Fruit fly (Drosophila melanogaster) whole organism, embryonic: ENCODE results near the gene hry.
A peak's percentile ranks its signal among the peaks of the same experiment; 100 is the strongest.

Source experiments
- Bdp1 ChIP-seq: fragments of 200-800 bp; sonication (Bioruptor generic); optimal IDR thresholded peaks from 3 replicates; lab custom pipeline; 2016; ENCODE audit warnings: missing biosample characterization, missing genetic modification characterization
- C15 ChIP-seq: fragments of 200-800 bp; sonication (Bioruptor generic); IDR thresholded peaks from 3 replicates; pipeline ENCODE4 v1.3.6; 2022; ENCODE audit warnings: missing biosample characterization, missing genetic modification characterization
- CG13894 ChIP-seq: fragments of 200-800 bp; sonication (Bioruptor generic); optimal IDR thresholded peaks from 3 replicates; lab custom pipeline; 2018; ENCODE audit warnings: missing biosample characterization, mild to moderate bottlenecking, missing genetic modification characterization, moderate library complexity
- CG15479 ChIP-seq: fragments of 200-800 bp; sonication (Bioruptor generic); optimal IDR thresholded peaks from 3 replicates; lab custom pipeline; 2019; ENCODE audit warnings: missing biosample characterization, mild to moderate bottlenecking, missing genetic modification characterization, moderate library complexity
- CG17186 ChIP-seq: fragments of 200-800 bp; sonication (Bioruptor generic); optimal IDR thresholded peaks from 3 replicates; lab custom pipeline; 2017; ENCODE audit warnings: missing biosample characterization, missing genetic modification reagents, missing genetic modification characterization
- CG18599 ChIP-seq: fragments of 200-800 bp; sonication (Bioruptor generic); optimal IDR thresholded peaks from 3 replicates; lab custom pipeline; 2017; ENCODE audit warnings: missing biosample characterization, missing genetic modification characterization, mild to moderate bottlenecking, moderate library complexity, missing genetic modification reagents
- CG31224 ChIP-seq: fragments of 200-800 bp; sonication (Bioruptor generic); IDR thresholded peaks from 2 replicates; pipeline ENCODE4 v1.3.6; 2022; ENCODE audit warnings: missing biosample characterization, missing genetic modification characterization
- CG31365 ChIP-seq: fragments of 200-800 bp; sonication (Bioruptor generic); optimal IDR thresholded peaks from 2 replicates; lab custom pipeline; 2018; ENCODE audit warnings: missing biosample characterization, mild to moderate bottlenecking, missing genetic modification characterization
- CG34422 ChIP-seq: fragments of 200-800 bp; sonication (Bioruptor generic); IDR thresholded peaks from 3 replicates; pipeline ENCODE4 v1.3.6; 2022; ENCODE audit warnings: missing biosample characterization, missing genetic modification characterization
- CG6689 ChIP-seq: fragments of 200-800 bp; sonication (Bioruptor generic); IDR thresholded peaks from 2 replicates; pipeline ENCODE4 v1.3.6; 2022; ENCODE audit warnings: missing biosample characterization, missing genetic modification characterization
- CG7271 ChIP-seq: fragments of 200-800 bp; sonication (Bioruptor generic); optimal IDR thresholded peaks from 2 replicates; lab custom pipeline; 2018; ENCODE audit warnings: missing biosample characterization, mild to moderate bottlenecking, missing genetic modification characterization, moderate library complexity
- CG7357 ChIP-seq: fragments of 200-800 bp; sonication (Bioruptor generic); IDR thresholded peaks from 3 replicates; pipeline ENCODE4 v1.3.6; 2022; ENCODE audit warnings: missing biosample characterization, missing genetic modification characterization
- CG9797 ChIP-seq: fragments of 200-800 bp; sonication (Bioruptor generic); optimal IDR thresholded peaks from 3 replicates; lab custom pipeline; 2018; ENCODE audit warnings: missing biosample characterization, mild to moderate bottlenecking, missing genetic modification characterization
- CTCF ChIP-seq: fragments of 200-800 bp; sonication (Bioruptor generic); optimal IDR thresholded peaks from 2 replicates; lab custom pipeline; 2017; ENCODE audit warnings: missing biosample characterization, mild to moderate bottlenecking, missing genetic modification characterization, moderate library complexity
- D19A ChIP-seq: fragments of 200-800 bp; optimal IDR thresholded peaks from 3 replicates; lab custom pipeline; 2019; ENCODE audit warnings: missing biosample characterization, mild to moderate bottlenecking, missing genetic modification characterization, moderate library complexity
- Drgx ChIP-seq: fragments of 200-800 bp; sonication (Bioruptor generic); IDR thresholded peaks from 2 replicates; pipeline ENCODE4 v1.3.6; 2022; ENCODE audit warnings: missing biosample characterization, missing genetic modification characterization
- HLH3B ChIP-seq: fragments of 200-800 bp; sonication (Bioruptor generic); IDR thresholded peaks from 2 replicates; pipeline ENCODE4 v1.3.6; 2022; ENCODE audit warnings: missing biosample characterization, missing genetic modification characterization
- Lpt ChIP-seq: fragments of >200 bp; optimal IDR thresholded peaks from 2 replicates; lab custom pipeline; 2018; ENCODE audit warnings: missing biosample characterization, missing genetic modification characterization
- Med ChIP-seq: fragments of 200-800 bp; sonication (Bioruptor generic); peaks from one replicate; lab custom pipeline; 2016; ENCODE audit warnings: missing biosample characterization, missing genetic modification characterization, mild to moderate bottlenecking, inconsistent platforms, moderate library complexity
- Meics ChIP-seq: fragments of 200-800 bp; sonication (Bioruptor generic); optimal IDR thresholded peaks from 2 replicates; lab custom pipeline; 2017; ENCODE audit warnings: missing biosample characterization, mild to moderate bottlenecking, missing genetic modification characterization
- Mrtf ChIP-seq: fragments of 200-800 bp; sonication (Bioruptor generic); IDR thresholded peaks from 3 replicates; pipeline ENCODE4 v1.3.6; 2022; ENCODE audit warnings: missing biosample characterization, missing genetic modification characterization
- amos ChIP-seq: fragments of 200-800 bp; sonication (Bioruptor generic); IDR thresholded peaks from 2 replicates; pipeline ENCODE4 v1.3.6; 2022; ENCODE audit warnings: missing biosample characterization, missing genetic modification characterization; ENCODE audit not compliant: partially characterized antibody
- aop ChIP-seq: fragments of 200-800 bp; sonication (Bioruptor generic); IDR thresholded peaks from 2 replicates; pipeline ENCODE4 v1.3.6; 2022; ENCODE audit warnings: missing biosample characterization, missing genetic modification characterization
- ara ChIP-seq: fragments of 200-800 bp; sonication (Bioruptor generic); IDR thresholded peaks from 2 replicates; pipeline ENCODE4 v1.3.6; 2022; ENCODE audit warnings: missing biosample characterization, missing genetic modification characterization
- bbx ChIP-seq: fragments of 200-800 bp; sonication (Bioruptor generic); IDR thresholded peaks from 2 replicates; pipeline ENCODE4 v1.3.6; 2022; ENCODE audit warnings: missing biosample characterization, missing genetic modification characterization; ENCODE audit not compliant: partially characterized antibody
- bsh ChIP-seq, 2 experiments: fragments of 200-800 bp; sonication (Bioruptor generic); optimal IDR thresholded peaks; 2 replicates each; lab custom pipeline; 2017 to 2018; ENCODE audit warnings: mild to moderate bottlenecking in 2 of 2, missing biosample characterization in 2 of 2, missing genetic modification characterization in 2 of 2, moderate library complexity in 1 of 2
- cad ChIP-seq: fragments of >200 bp; optimal IDR thresholded peaks from 2 replicates; lab custom pipeline; 2017; ENCODE audit warnings: missing biosample characterization, missing genetic modification characterization
- caup ChIP-seq: fragments of 200-800 bp; sonication (Bioruptor generic); optimal IDR thresholded peaks from 3 replicates; lab custom pipeline; 2017; ENCODE audit warnings: missing biosample characterization, mild to moderate bottlenecking, missing genetic modification characterization, moderate library complexity; ENCODE audit not compliant: severe bottlenecking
- chn ChIP-seq: fragments of 200-800 bp; sonication (Bioruptor generic); optimal IDR thresholded peaks from 2 replicates; lab custom pipeline; 2016; ENCODE audit warnings: missing biosample characterization, missing genetic modification characterization
- fru ChIP-seq: fragments of >200 bp; optimal IDR thresholded peaks from 2 replicates; lab custom pipeline; 2017
- kah ChIP-seq: fragments of 200-800 bp; sonication (Bioruptor generic); optimal IDR thresholded peaks from 2 replicates; lab custom pipeline; 2018; ENCODE audit warnings: missing biosample characterization, mild to moderate bottlenecking, missing genetic modification characterization
- lbe ChIP-seq: fragments of 200-800 bp; sonication (Bioruptor generic); optimal IDR thresholded peaks from 2 replicates; lab custom pipeline; 2016; ENCODE audit warnings: missing biosample characterization, mild to moderate bottlenecking, missing genetic modification characterization
- nom ChIP-seq: fragments of 200-800 bp; sonication (Bioruptor generic); optimal IDR thresholded peaks from 2 replicates; lab custom pipeline; 2017; ENCODE audit warnings: missing biosample characterization, missing genetic modification characterization, mild to moderate bottlenecking, moderate library complexity, missing genetic modification reagents
- repo ChIP-seq: fragments of 200-800 bp; sonication (Bioruptor generic); optimal IDR thresholded peaks from 2 replicates; lab custom pipeline; 2016; ENCODE audit warnings: missing biosample characterization, missing genetic modification characterization
- row ChIP-seq: fragments of 200-800 bp; sonication (Bioruptor generic); IDR thresholded peaks from 3 replicates; pipeline ENCODE4 v1.3.6; 2022; ENCODE audit warnings: missing biosample characterization, missing genetic modification characterization
- salm ChIP-seq: fragments of 200-800 bp; sonication (Bioruptor generic); optimal IDR thresholded peaks from 2 replicates; lab custom pipeline; 2018; ENCODE audit warnings: missing biosample characterization, mild to moderate bottlenecking, missing genetic modification characterization
- sug ChIP-seq: fragments of 200-800 bp; optimal IDR thresholded peaks from 2 replicates; lab custom pipeline; 2019; ENCODE audit warnings: missing biosample characterization, mild to moderate bottlenecking, missing genetic modification characterization, moderate library complexity
- tll ChIP-seq, 2 experiments: fragments of 200-800 bp in 1 of 2; fragments of >200 bp in 1 of 2; sonication (Bioruptor generic) in 1 of 2; optimal IDR thresholded peaks; 2 replicates each; lab custom pipeline; 2017 to 2019; ENCODE audit warnings: missing biosample characterization in 2 of 2, missing genetic modification characterization in 2 of 2, mild to moderate bottlenecking in 1 of 2, moderate library complexity in 1 of 2
- twi ChIP-seq: fragments of 200-800 bp; optimal IDR thresholded peaks from 2 replicates; lab custom pipeline; 2019; ENCODE audit warnings: missing biosample characterization, mild to moderate bottlenecking, missing genetic modification characterization, moderate library complexity
- zen ChIP-seq: fragments of 200-800 bp; sonication (Bioruptor generic); optimal IDR thresholded peaks from 3 replicates; lab custom pipeline; 2018; ENCODE audit warnings: missing biosample characterization, mild to moderate bottlenecking, missing genetic modification characterization, moderate library complexity

hry gene

dm6 chr3L:8667809-8668593 is 7.6 kb upstream of the hry start (continued):
- TF ChIP-seq CG13894: no peak
- no peak for TF ChIP-seq C15 (GFP tag; lab: Robert Waterston, UW)
- TF ChIP-seq CG6689 (GFP tag; lab: Robert Waterston, UW): peak; percentile 47
- TF ChIP-seq Med (GFP tag; lab: Kevin White, UChicago): no peak
- TF ChIP-seq Lpt (GFP tag; lab: Kevin White, UChicago): no peak
- TF ChIP-seq HLH3B: no peak
- TF ChIP-seq CG18599 (GFP tag; lab: Kevin White, UChicago): peak; percentile 9
- TF ChIP-seq CG17186 (GFP tag; lab: Kevin White, UChicago): no peak
- TF ChIP-seq repo (GFP tag; lab: Kevin White, UChicago): no peak
- TF ChIP-seq Mrtf: no peak
- TF ChIP-seq aop (GFP tag; lab: Robert Waterston, UW): no peak

dm6 chr3L:8669087-8669486 is 6.5 kb upstream of the hry start:
- TF ChIP-seq D19A (tag; lab: Kevin White, UChicago) (peak; percentile 78), bsh (GFP tag; optimal IDR thresholded peaks at IDR 0.05; lab: Kevin White, UChicago) (peak in 1 of 2 experiments; percentile 22), Drgx (GFP tag; lab: Robert Waterston, UW) (0 out of 2 replicates have a peak, but pooled peaks have one; percentile 35), lbe (GFP tag; lab: Kevin White, UChicago) (peak; percentile 29), nom (GFP tag; lab: Kevin White, UChicago) (peak; percentile 25), sug (no peak), row (GFP tag; lab: Robert Waterston, UW) (0 out of 3 replicates have a peak, but pooled peaks have one; percentile 7), ara (no peak), bbx (GFP tag; lab: Robert Waterston, UW) (no peak)

dm6 chr3L:8669847-8670622 is 5.5 kb upstream of the hry start:
- TF ChIP-seq fru (lab: Kevin White, UChicago): no peak
- TF ChIP-seq amos (GFP tag; lab: Robert Waterston, UW): no peak
- no peak for TF ChIP-seq chn
- no peak for TF ChIP-seq Meics (GFP tag; lab: Kevin White, UChicago)
- no peak for TF ChIP-seq twi (tag; lab: Kevin White, UChicago)
- no peak for TF ChIP-seq CG9797 (GFP tag; lab: Kevin White, UChicago)
- TF ChIP-seq CG34422 (GFP tag; lab: Robert Waterston, UW): no peak
- TF ChIP-seq CG31224 (GFP tag; lab: Robert Waterston, UW): no peak
- peak; percentile 51 for TF ChIP-seq CG15479 (GFP tag; lab: Kevin White, UChicago)
- no peak for TF ChIP-seq CG31365 (tag; lab: Kevin White, UChicago)
- TF ChIP-seq CG7271 (tag; lab: Kevin White, UChicago): peak; percentile 69
- TF ChIP-seq zen (tag; lab: Kevin White, UChicago): peak; percentile 73
- no peak for TF ChIP-seq caup (GFP tag; lab: Kevin White, UChicago)
- no peak for TF ChIP-seq Bdp1 (GFP tag; lab: Kevin White, UChicago)
- peak; percentile 16 for TF ChIP-seq CTCF
- TF ChIP-seq CG7357 (GFP tag; lab: Robert Waterston, UW): no peak
- peak; percentile 88 for TF ChIP-seq cad
- no peak for TF ChIP-seq kah (GFP tag; lab: Kevin White, UChicago)
- TF ChIP-seq tll (GFP tag; optimal IDR thresholded peaks at IDR 0.05; lab: Kevin White, UChicago): peak in 1 of 2 experiments; percentile 97
- TF ChIP-seq salm (tag; lab: Kevin White, UChicago): no peak
- TF ChIP-seq, all 482 proteins: peak for 6
